Fruit fly (Drosophila melanogaster): ENCODE results near the gene Cad96Ca.

Gene Cad96Ca

DNA sequence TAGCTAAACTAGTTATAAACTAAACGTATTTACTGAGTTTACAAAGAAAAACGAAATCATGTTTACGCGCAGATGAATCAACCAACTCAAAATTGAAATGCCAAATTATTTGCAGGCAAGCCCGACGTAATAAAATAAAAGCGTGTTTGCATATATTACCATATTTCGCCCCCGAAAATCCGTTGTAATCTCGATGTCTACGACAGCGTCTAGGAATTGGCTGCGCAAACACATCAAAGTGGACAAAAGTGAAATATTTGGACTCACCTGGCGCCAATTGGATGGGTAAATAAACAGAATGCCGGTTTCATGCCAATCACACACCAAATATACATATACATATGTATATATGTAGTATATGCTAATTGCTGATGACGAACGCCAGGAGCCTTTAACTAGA, 28.0 kb upstream of the Cad96Ca start:
- TF ChIP-seq Hr3 (GFP tag; optimal IDR thresholded peaks at IDR 0.05), result no peak
- TF ChIP-seq sug (tag; optimal IDR thresholded peaks at IDR 0.05), result peak; percentile 3
- peak; percentile 36; the same call in 1 of the 2 replicates for TF ChIP-seq vvl (GFP tag; IDR thresholded peaks at IDR 0.05)
- no peak for TF ChIP-seq CG15601 (tag; optimal IDR thresholded peaks at IDR 0.05)
- no peak for TF ChIP-seq CG18262 (tag; optimal IDR thresholded peaks at IDR 0.05)
- TF ChIP-seq CG1647 (GFP tag; optimal IDR thresholded peaks at IDR 0.05), result no peak
- no peak for TF ChIP-seq jigr1 (GFP tag; IDR thresholded peaks at IDR 0.05)
- TF ChIP-seq eyg (GFP tag; optimal IDR thresholded peaks at IDR 0.05), result no peak
- no peak for TF ChIP-seq salm (tag; optimal IDR thresholded peaks at IDR 0.05)
- no peak for TF ChIP-seq CG11723 (GFP tag; optimal IDR thresholded peaks at IDR 0.05)
- no peak for TF ChIP-seq Ssrp (tag; optimal IDR thresholded peaks at IDR 0.05)
- TF ChIP-seq Nf-YB (GFP tag; optimal IDR thresholded peaks at IDR 0.05), result no peak
- no peak for TF ChIP-seq gsb-n (tag; optimal IDR thresholded peaks at IDR 0.05)
- no peak for TF ChIP-seq C15 (GFP tag; IDR thresholded peaks at IDR 0.05)
- no peak for TF ChIP-seq CG3995 (GFP tag; optimal IDR thresholded peaks at IDR 0.05)
- no peak for TF ChIP-seq CG8478 (optimal IDR thresholded peaks at IDR 0.05)
- TF ChIP-seq hkb (optimal IDR thresholded peaks at IDR 0.05), result no peak
- no peak for TF ChIP-seq hkb (GFP tag; IDR thresholded peaks at IDR 0.05)
- no peak for TF ChIP-seq lab (GFP tag; optimal IDR thresholded peaks at IDR 0.05)
- peak; percentile 52 for TF ChIP-seq cwo (GFP tag; optimal IDR thresholded peaks at IDR 0.05)
- no peak for TF ChIP-seq CG12659 (GFP tag; optimal IDR thresholded peaks at IDR 0.05)
- TF ChIP-seq abd-A (tag; optimal IDR thresholded peaks at IDR 0.05), result peak; percentile 62
- no peak for TF ChIP-seq CG42726 (GFP tag; IDR thresholded peaks at IDR 0.05; ENCODE audit: partially characterized antibody)
- TF ChIP-seq mirr (GFP tag; optimal IDR thresholded peaks at IDR 0.05), result peak; percentile 43
- no peak for TF ChIP-seq Scr (GFP tag; IDR thresholded peaks at IDR 0.05; ENCODE audit: partially characterized antibody)
- no peak for TF ChIP-seq maf-S (GFP tag; optimal IDR thresholded peaks at IDR 0.05)
- TF ChIP-seq CG7786 (GFP tag; optimal IDR thresholded peaks at IDR 0.05), result no peak
- TF ChIP-seq CHES-1-like (GFP tag; optimal IDR thresholded peaks at IDR 0.05), result no peak
- TF ChIP-seq Med (GFP tag), result peak; percentile 65
- no peak for TF ChIP-seq Mrtf (GFP tag; IDR thresholded peaks at IDR 0.05)
- peak; percentile 4 for TF ChIP-seq CG13894 (tag; optimal IDR thresholded peaks at IDR 0.05)
- TF ChIP-seq CG4424 (GFP tag; optimal IDR thresholded peaks at IDR 0.05), result no peak
- TF ChIP-seq CG2889 (GFP tag; IDR thresholded peaks at IDR 0.05), result no peak
- TF ChIP-seq NC2α (GFP tag; optimal IDR thresholded peaks at IDR 0.05), result no peak
- no peak for TF ChIP-seq CG4404 (GFP tag; IDR thresholded peaks at IDR 0.05)
- peak; percentile 89 for TF ChIP-seq sd (tag; optimal IDR thresholded peaks at IDR 0.05)
- no peak for TF ChIP-seq dysf (GFP tag; IDR thresholded peaks at IDR 0.05)
- TF ChIP-seq CG12769 (tag; optimal IDR thresholded peaks at IDR 0.05), result peak; percentile 30

DNA sequence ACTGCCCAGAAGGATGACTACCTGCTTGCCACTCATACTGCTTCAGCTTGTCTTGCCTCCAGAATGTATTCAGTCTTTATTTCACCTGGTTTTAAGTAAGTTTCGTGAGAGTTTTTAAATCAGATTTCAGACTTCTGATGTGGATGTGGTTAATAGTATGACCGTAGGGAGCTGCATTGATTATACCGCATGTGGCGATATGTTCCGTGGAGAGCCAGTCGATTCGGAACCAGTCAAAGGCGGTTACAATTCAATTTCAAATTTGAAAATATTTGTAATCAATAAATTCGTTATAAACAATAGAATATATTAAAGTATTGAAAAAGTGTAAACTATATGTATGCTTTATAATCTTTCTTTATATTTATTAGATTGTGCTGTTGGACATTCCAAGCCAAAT, 27.3 kb upstream of the Cad96Ca start, which contains the start of gene Sil1:
Gene Sil1 (minus strand): TSS at position 168 of the 400 bp plus-strand sequence.
- TF ChIP-seq HLH3B (GFP tag; IDR thresholded peaks at IDR 0.05) (no peak), abd-A (tag; optimal IDR thresholded peaks at IDR 0.05) (no peak), CG15514 (GFP tag; optimal IDR thresholded peaks at IDR 0.05) (peak; percentile 99), CG12155 (GFP tag; optimal IDR thresholded peaks at IDR 0.05) (no peak), Med (GFP tag) (peak; percentile 27), gfzf (GFP tag; optimal IDR thresholded peaks at IDR 0.05) (peak; percentile 76), bbx (GFP tag; IDR thresholded peaks at IDR 0.05; ENCODE audit: partially characterized antibody) (peak; percentile 27; the same call in 1 of the 2 replicates), BEAF-32 (GFP tag; optimal IDR thresholded peaks at IDR 0.05) (peak; percentile 40), CkIIα-i1 (GFP tag; IDR thresholded peaks at IDR 0.05) (no peak), CG6854 (GFP tag; optimal IDR thresholded peaks at IDR 0.05) (no peak), CG3847 (GFP tag; IDR thresholded peaks at IDR 0.05) (no peak), amos (GFP tag; IDR thresholded peaks at IDR 0.05; ENCODE audit: partially characterized antibody) (peak; percentile 33; the same call in 1 of the 2 replicates), trem (tag; optimal IDR thresholded peaks at IDR 0.05) (peak; percentile 45), CG10543 (GFP tag; optimal IDR thresholded peaks at IDR 0.05) (no peak), Mes4 (GFP tag; optimal IDR thresholded peaks at IDR 0.05) (no peak), CG32767 (GFP tag; IDR thresholded peaks at IDR 0.05) (no peak), stwl (tag; optimal IDR thresholded peaks at IDR 0.05) (peak; percentile 49), her (GFP tag; optimal IDR thresholded peaks at IDR 0.05) (no peak)
